Fruit fly (Drosophila melanogaster) S2 (cell line): ENCODE data around the gene Trmt6.

Source experiments
- CG8478 ChIP-seq: fragments of >200 bp; optimal IDR thresholded peaks from 2 replicates; lab custom pipeline; 2018
- CTCF ChIP-seq, 2 experiments: fragments of >200 bp; optimal IDR thresholded peaks; 2 replicates each; lab custom pipeline; 2018

- TF ChIP-seq CG8478 (lab: Kevin White, UChicago) (no peak), CTCF (optimal IDR thresholded peaks at IDR 0.05; lab: Kevin White, UChicago) (no peak)
These were observed 32.9 kb upstream of the Trmt6 start for dm6 chr2L:6595027-6595426.
